Worm (Caenorhabditis elegans) whole organism, L4/young adult: ENCODE results near the gene gmap-1.

Experiments
- W03F9.2 ChIP-seq: fragments of 150-350 bp; optimal IDR thresholded peaks from 2 replicates; lab custom pipeline; 2014; ENCODE audit warnings: missing biosample characterization, missing genetic modification characterization
- dao-5 ChIP-seq: sonication (generic microtip); optimal IDR thresholded peaks from 2 replicates; lab custom pipeline; 2016; ENCODE audit warnings: missing genotype, missing genetic modification characterization, moderate library complexity, missing compliant biosample characterization
- him-1 ChIP-seq: sonication (generic microtip); optimal IDR thresholded peaks from 2 replicates; lab custom pipeline; 2016; ENCODE audit warnings: missing genotype, missing genetic modification reagents, missing genetic modification characterization, missing compliant biosample characterization

Gene gmap-1

DNA sequence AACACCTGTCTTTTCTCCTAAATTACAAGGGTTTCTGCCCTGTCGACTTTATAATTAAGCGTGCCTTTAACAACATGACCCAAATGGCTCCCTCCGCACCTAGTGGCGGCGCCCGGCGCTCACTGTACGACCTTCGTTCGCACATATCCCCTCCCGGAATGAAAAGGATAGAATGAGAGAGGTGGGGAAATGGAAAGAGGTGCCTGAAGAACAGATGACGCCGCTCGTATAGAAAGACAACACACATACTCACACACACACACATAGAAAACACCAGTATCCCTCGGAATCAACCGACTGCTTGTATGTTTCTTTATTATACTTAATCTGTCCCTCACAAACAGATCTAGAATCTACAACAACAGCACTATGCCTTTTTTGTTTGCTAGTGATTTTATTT is 24.9 kb downstream of the gmap-1 start:
- TF ChIP-seq dao-5 (tag; lab: Kevin White, UChicago) = no peak

DNA sequence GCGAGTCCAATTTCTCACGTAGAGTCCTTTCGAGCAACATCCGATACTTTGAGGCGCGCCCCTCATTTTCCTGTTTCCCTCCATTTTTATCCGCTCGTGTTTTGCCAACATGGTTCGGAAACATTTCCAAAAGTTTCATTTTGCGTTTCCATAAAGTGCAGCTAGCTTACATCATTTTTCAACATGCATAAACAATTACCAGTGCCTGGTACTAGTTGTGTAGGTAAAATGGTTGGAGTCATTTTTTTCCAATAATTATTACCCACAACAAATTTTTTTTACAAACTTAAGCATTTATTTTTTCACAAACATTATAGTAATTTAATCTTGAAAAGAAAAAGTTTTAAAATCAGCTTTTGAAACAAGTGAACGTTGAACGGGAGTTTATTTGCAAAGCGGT is 26.1 kb downstream of the gmap-1 start:
- TF ChIP-seq him-1 (tag; lab: Kevin White, UChicago) (no peak), W03F9.2 (tag; lab: Kevin White, UChicago) (no peak), dao-5 (tag; lab: Kevin White, UChicago) (no peak)

DNA sequence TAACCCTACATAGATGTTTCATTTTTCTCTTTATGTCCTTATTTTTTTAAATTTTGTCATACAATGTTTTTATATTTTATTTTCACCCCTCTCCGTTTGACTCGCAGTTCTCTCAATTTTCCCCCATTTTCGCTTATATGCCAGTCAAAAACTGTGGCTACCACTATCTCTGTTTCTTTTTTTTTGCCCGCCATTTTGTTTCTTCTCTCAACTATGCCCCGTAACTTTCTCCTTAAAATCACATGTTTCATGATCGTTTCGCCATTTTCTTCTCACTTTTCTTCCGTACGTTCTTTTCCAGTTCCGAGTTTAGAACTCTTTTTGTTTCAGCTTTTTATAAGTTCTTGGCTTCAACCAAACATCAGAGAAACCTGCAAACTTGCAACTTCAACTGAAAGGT is 27.3 kb downstream of the gmap-1 start, which contains the start of gene pqn-18:
pqn-18 (plus strand) TSS at position 331 of the 400 bp plus-strand sequence.
- TF ChIP-seq W03F9.2 (tag; lab: Kevin White, UChicago) = no peak
- no peak for TF ChIP-seq him-1 (tag; lab: Kevin White, UChicago)
- TF ChIP-seq dao-5 (tag; lab: Kevin White, UChicago) = no peak

DNA sequence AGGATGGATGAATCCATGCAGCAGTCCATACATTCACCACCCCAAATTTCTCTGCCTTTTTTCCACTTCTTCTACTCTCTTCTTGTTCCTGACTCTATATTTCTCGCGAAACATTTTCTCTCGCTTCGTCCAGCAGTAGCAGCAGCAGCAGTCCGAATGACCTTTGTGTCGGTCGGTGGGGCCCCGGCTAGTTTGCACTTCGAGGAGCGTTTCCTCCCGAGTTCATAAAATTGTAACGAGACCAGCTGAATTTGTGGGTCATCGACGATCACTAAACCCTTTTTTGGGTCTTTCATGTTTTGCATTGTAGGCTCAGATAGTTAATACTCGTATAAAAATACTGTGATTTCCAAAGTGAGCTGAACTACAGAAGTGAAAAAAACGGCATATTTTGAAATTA is 31.0 kb downstream of the gmap-1 start:
- TF ChIP-seq dao-5 (tag; lab: Kevin White, UChicago) (no peak), him-1 (tag; lab: Kevin White, UChicago) (no peak), W03F9.2 (tag; lab: Kevin White, UChicago) (no peak)

DNA sequence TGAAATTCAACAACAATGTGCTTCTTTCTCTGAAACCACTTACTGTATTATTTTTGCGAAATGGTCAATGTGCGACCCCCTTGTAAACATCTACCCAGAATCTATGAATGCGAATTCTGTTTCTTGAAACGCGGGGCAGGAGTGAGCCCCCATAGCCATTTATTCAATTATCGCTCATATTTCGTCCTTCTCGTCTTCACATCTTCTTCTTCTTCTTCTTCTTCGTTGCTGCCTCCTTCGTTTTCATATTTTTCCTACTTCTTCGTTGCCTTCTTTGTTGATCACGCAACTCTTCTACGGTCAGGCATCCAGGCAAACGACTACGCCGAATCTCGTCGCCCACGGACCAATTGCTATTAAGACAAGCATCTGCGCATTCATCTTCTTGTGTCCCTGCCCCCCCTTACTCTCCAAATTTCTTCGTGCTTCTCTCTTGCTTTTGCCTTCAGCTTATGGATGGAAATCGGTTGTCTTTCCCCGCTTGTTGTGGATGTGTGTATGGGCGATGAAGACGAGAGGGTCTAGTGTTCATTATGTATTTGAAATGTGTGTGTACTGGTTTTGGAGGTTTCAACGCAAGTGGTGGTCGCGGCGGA is 32.6 kb downstream of the gmap-1 start:
- TF ChIP-seq him-1 (tag; lab: Kevin White, UChicago) (no peak), dao-5 (tag; lab: Kevin White, UChicago) (no peak), W03F9.2 (tag; lab: Kevin White, UChicago) (no peak)

DNA sequence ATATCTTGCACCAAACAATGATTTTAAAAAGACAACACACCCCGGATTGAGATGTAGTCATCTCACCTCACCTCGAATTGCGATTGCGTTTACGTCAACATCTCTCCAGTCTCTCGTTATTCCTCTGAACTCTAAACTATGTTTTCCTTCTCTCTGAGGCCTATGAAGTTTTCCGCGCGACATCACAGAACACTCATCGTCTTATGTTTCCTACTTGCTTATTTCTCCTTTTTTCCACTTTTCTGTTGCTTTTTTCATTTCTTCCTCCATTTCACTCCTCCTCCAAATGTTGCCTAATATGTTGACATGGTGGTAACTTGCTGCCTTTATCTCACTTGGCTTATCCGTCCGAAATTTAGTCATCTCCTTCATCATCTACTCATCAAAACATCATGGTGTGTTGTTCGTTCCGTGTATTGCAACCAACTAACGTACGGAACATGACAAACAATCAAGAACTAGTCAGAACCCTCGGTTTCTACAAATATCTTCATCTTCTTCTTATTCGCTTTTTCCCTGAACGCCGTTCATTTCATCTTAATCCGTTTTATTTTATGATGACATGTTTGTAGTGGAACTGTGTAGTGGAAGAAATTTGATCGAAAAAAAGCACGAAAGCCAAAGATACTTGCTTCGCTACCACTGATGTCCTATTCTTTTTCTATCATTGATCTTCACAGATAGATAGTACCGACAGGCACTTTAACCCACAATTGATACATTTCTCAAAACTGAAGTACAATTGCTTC is 35.5 kb downstream of the gmap-1 start:
- TF ChIP-seq W03F9.2 (tag; lab: Kevin White, UChicago) = no peak
- no peak for TF ChIP-seq dao-5 (tag; lab: Kevin White, UChicago)
- TF ChIP-seq him-1 (tag; lab: Kevin White, UChicago) = no peak

DNA sequence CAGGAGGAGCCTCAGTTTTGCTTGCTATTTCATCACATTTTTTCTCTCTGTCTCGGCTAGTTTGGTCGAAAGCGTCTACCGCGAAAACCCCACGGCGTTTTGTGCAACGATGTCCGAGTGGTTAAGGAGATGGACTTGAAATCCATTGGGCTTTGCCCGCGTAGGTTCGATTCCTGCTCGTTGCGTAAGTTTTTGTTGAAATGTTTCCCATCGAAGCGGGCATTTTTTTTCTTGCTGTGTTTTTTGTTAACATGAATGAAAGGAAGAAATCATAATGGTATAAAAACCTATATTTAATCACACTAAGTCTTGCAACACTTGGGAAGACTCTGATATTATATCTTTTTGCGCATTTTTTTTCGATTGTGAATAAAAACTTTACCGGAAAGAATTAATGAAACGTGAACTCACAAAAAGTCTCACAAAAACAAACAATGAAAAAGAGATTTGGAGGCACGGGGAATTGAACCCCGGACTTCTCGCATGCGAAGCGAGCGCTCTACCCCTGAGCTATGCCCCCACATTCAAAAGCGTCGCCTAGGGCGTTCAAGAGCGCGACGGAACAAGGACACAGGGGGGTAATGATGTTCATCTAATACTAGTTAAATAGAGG is 44.8 kb downstream of the gmap-1 start:
- TF ChIP-seq him-1 (tag; lab: Kevin White, UChicago) = peak; percentile 60
- TF ChIP-seq dao-5 (tag; lab: Kevin White, UChicago) = peak; percentile 46
- peak; percentile 8 for TF ChIP-seq W03F9.2 (tag; lab: Kevin White, UChicago)

DNA sequence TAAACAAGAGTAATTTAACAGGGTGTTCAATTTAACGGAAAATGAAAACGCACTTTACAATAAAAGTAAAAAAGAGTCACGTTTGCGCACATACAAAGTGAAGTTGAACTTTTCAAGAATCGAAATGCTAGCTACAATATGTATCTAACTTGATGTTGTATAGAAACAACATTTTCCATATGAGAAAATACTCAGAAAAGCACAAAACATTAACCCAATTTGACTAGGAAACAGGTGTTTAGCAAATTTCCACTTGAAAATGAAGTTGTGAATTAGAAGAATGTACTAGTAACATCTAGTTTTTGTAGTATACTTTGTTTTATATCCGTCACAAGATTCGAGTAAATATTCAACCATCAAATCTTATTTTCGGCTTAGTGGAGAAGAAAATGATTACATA is 49.9 kb downstream of the gmap-1 start, which contains the start of gene gpc-1:
gpc-1 (minus strand) TSS at position 117 of the 400 bp plus-strand sequence.
- TF ChIP-seq W03F9.2 (tag; lab: Kevin White, UChicago) = no peak
- no peak for TF ChIP-seq him-1 (tag; lab: Kevin White, UChicago)
- no peak for TF ChIP-seq dao-5 (tag; lab: Kevin White, UChicago)
